Worm (Caenorhabditis elegans): ENCODE data around the gene C12D8.20.

The C12D8.20 gene

DNA sequence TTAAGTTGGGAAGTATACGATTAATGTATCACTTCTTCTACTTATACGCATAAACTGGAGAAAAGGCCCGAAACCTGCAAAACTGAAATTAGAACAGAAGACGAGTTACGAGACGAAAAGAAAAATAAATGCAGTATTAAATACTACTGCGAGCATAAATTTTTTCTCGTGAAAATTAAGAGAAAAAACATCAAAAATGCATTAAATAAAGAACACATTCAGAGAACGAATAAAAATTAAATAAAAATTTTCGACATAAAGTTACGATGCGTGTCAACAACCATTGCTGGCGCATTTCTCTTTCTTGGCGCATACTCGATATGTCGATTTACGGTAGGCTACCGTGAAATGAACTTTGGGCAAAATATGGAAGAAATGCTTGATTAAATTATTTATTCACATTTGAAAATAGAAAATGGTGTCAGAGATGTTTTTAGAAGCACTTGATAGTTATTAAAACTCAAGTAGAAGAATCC lies 17.2 kb upstream of the C12D8.20 start, which contains the start of the genes ZK856.19 and ZK856.11 (continued):
- no peak for TF ChIP-seq zag-1 (tag; optimal IDR thresholded peaks at IDR 0.05)
- TF ChIP-seq egl-27 (tag; optimal IDR thresholded peaks at IDR 0.05), result no peak
- TF ChIP-seq ztf-11 (tag; optimal IDR thresholded peaks at IDR 0.05), result no peak
- no peak for TF ChIP-seq sptf-1 (tag; optimal IDR thresholded peaks at IDR 0.05)
- TF ChIP-seq ceh-8 (GFP tag; optimal IDR thresholded peaks at IDR 0.05), result no peak
- no peak for TF ChIP-seq ztf-4 (tag; optimal IDR thresholded peaks at IDR 0.05)
- peak; percentile 6 for TF ChIP-seq ama-1 (optimal IDR thresholded peaks at IDR 0.05)
- peak; percentile 88 for TF ChIP-seq mep-1 (tag; optimal IDR thresholded peaks at IDR 0.05)
- TF ChIP-seq vab-15 (tag; optimal IDR thresholded peaks at IDR 0.05), result no peak
- no peak for TF ChIP-seq fkh-4 (tag; optimal IDR thresholded peaks at IDR 0.05; ENCODE audit: borderline replicate concordance)
- peak; percentile 0 for TF ChIP-seq sox-4 (tag; optimal IDR thresholded peaks at IDR 0.05)
- TF ChIP-seq blmp-1 (tag; optimal IDR thresholded peaks at IDR 0.05), result peak; percentile 76
- TF ChIP-seq nhr-19 (GFP tag; conservative IDR thresholded peaks at IDR 0.05), result peak; percentile 75
- peak; percentile 63 to 74 for TF ChIP-seq efl-1 (optimal IDR thresholded peaks at IDR 0.05)
- TF ChIP-seq efl-1 (GFP tag; optimal IDR thresholded peaks at IDR 0.05 in 1 of 2), result peak; percentile 66 to 97
- TF ChIP-seq nhr-85 (tag), result peak; percentile 86
- peak; percentile 70 to 75 for TF ChIP-seq lin-35 (GFP tag; optimal IDR thresholded peaks at IDR 0.05)
- TF ChIP-seq C04F5.9 (tag; optimal IDR thresholded peaks at IDR 0.05), result no peak
- peak; percentile 69 for TF ChIP-seq dsc-1 (tag; optimal IDR thresholded peaks at IDR 0.05)
- TF ChIP-seq ceh-90 (tag; optimal IDR thresholded peaks at IDR 0.05), result no peak
- no peak for TF ChIP-seq fkh-10 (GFP tag; optimal IDR thresholded peaks at IDR 0.05)
- TF ChIP-seq dpl-1 (GFP tag; optimal IDR thresholded peaks at IDR 0.05), result peak; percentile 58 to 73 (median 72)
- peak; percentile 79 to 88 for TF ChIP-seq lsy-2 (tag; optimal IDR thresholded peaks at IDR 0.05)
- peak; percentile 4 for TF ChIP-seq zip-4 (GFP tag; optimal IDR thresholded peaks at IDR 0.05)
- no peak for TF ChIP-seq nhr-12 (tag; optimal IDR thresholded peaks at IDR 0.05)
- no peak for TF ChIP-seq ceh-63 (GFP tag; optimal IDR thresholded peaks at IDR 0.05)
- no peak for TF ChIP-seq sup-37 (GFP tag; optimal IDR thresholded peaks at IDR 0.05)
- TF ChIP-seq nhr-47 (tag; optimal IDR thresholded peaks at IDR 0.05), result peak; percentile 83
- peak; percentile 69 for TF ChIP-seq lin-14 (GFP tag; optimal IDR thresholded peaks at IDR 0.05)
- TF ChIP-seq unc-86 (tag; optimal IDR thresholded peaks at IDR 0.05), result peak; percentile 54
- TF ChIP-seq nhr-76 (tag; optimal IDR thresholded peaks at IDR 0.05), result no peak
- TF ChIP-seq ces-1 (GFP tag; optimal IDR thresholded peaks at IDR 0.05), result no peak

DNA sequence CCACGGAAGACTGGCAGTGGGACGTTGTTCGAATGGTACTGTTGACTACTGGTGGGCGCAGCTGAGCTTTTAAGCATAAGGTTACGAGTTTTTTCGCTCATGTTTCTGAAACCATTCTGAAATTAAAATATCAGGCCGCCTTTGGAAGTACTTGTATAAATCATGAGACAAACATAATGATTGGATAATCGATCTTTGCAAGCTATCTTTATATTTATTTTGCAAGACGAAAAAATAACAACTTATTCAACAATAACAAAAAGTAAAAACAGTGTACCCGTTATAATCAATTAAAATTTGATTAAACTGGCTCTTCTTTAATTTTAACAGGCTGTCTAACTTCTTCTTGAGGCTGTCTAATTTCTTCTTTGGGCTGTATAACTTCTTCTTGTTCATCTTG lies 16.6 kb upstream of the C12D8.20 start, which contains the start of gene ZK856.16:
TSS of gene ZK856.16 (minus strand) at position 101 of the 400 bp plus-strand sequence.
- no peak for TF ChIP-seq fkh-8 (tag; optimal IDR thresholded peaks at IDR 0.05)

DNA sequence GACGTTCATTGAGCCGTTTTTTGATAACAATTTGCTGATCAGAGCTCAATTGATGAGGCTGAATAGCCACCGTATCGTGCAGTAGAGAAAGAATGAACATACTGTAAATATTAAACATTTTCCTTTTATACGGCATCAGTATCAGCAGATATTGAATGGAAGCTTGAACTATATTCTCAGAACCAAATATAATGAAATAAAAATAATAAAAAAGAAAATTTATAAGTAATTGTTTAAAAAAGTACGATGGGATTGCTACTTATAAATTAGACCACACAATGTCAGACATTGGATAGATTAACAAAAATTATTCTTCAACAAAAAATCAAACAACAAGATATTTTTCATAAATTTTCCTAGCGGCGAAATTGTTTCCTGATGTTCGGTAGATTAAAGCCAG lies 15.6 kb upstream of the C12D8.20 start, which contains the start of gene rpc-25:
TSS of gene rpc-25 (minus strand) at position 101 of the 400 bp plus-strand sequence.
- TF ChIP-seq fkh-10 (GFP tag; optimal IDR thresholded peaks at IDR 0.05) (no peak), zip-4 (GFP tag; optimal IDR thresholded peaks at IDR 0.05) (no peak), nhr-12 (tag; optimal IDR thresholded peaks at IDR 0.05) (no peak), snu-23 (GFP tag; optimal IDR thresholded peaks at IDR 0.05) (no peak), tlp-1 (tag; optimal IDR thresholded peaks at IDR 0.05) (no peak), C34B4.2 (tag; optimal IDR thresholded peaks at IDR 0.05) (no peak), blmp-1 (tag; optimal IDR thresholded peaks at IDR 0.05) (no peak), mep-1 (tag; optimal IDR thresholded peaks at IDR 0.05) (no peak), fos-1 (tag; optimal IDR thresholded peaks at IDR 0.05) (no peak), mef-2 (tag; optimal IDR thresholded peaks at IDR 0.05) (no peak), nhr-237 (tag; optimal IDR thresholded peaks at IDR 0.05) (no peak)

DNA sequence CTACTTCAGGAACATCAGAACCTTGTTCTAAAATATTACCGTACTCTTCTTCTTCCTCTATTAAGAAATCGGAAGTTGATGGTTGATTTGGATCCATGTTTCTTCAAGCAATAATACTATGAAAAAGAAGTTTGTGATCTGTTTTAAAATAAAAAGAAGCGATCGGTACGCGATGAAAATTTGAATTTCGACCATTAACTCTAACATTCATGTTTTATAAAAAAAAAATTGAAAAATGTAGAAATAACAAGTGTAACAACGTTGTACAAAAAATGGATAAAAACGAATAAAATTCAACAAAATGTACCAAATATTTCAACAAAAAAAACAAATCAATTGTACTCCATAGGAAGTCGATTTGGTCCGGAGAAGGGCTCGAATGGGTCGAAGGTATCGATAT lies 11.9 kb upstream of the C12D8.20 start, which contains the start of gene tftc-3:
TSS of gene tftc-3 (minus strand) at position 101 of the 400 bp plus-strand sequence.
- no peak for TF ChIP-seq sox-4 (tag; optimal IDR thresholded peaks at IDR 0.05)
- TF ChIP-seq hlh-17 (GFP tag; optimal IDR thresholded peaks at IDR 0.05; ENCODE audit: borderline replicate concordance), result no peak
- TF ChIP-seq F16B12.6 (tag; optimal IDR thresholded peaks at IDR 0.05), result no peak
- TF ChIP-seq zip-4 (GFP tag; optimal IDR thresholded peaks at IDR 0.05), result no peak
- TF ChIP-seq mab-9 (GFP tag; IDR thresholded peaks at IDR 0.05), result no peak
- TF ChIP-seq ceh-63 (GFP tag; optimal IDR thresholded peaks at IDR 0.05), result no peak
- no peak for TF ChIP-seq lin-13 (GFP tag; optimal IDR thresholded peaks at IDR 0.05)
- TF ChIP-seq lin-35 (GFP tag; optimal IDR thresholded peaks at IDR 0.05), result no peak
- no peak for TF ChIP-seq isw-1 (GFP tag; IDR thresholded peaks at IDR 0.05)
- no peak for TF ChIP-seq pax-3 (tag; optimal IDR thresholded peaks at IDR 0.05)
- TF ChIP-seq elt-2 (tag; optimal IDR thresholded peaks at IDR 0.05), result no peak
- TF ChIP-seq mep-1 (tag; optimal IDR thresholded peaks at IDR 0.05), result no peak
- TF ChIP-seq nhr-237 (tag; optimal IDR thresholded peaks at IDR 0.05), result no peak
- no peak for TF ChIP-seq unc-130 (tag; optimal IDR thresholded peaks at IDR 0.05)
- no peak for TF ChIP-seq nhr-11 (tag; optimal IDR thresholded peaks at IDR 0.05)
